Fruit fly (Drosophila melanogaster) Kc167 (cell line): ENCODE data around the gene Lsd-1.

Source experiments
- Myc ChIP-seq: fragments of >200 bp; optimal IDR thresholded peaks from 2 replicates; lab custom pipeline; 2017; ENCODE audit warnings: missing external identifiers
- insv ChIP-seq: fragments of >200 bp; optimal IDR thresholded peaks from 3 replicates; lab custom pipeline; 2018; ENCODE audit warnings: missing external identifiers
- psq ChIP-seq: fragments of >200 bp; optimal IDR thresholded peaks from 2 replicates; lab custom pipeline; 2017; ENCODE audit warnings: missing external identifiers

DNA sequence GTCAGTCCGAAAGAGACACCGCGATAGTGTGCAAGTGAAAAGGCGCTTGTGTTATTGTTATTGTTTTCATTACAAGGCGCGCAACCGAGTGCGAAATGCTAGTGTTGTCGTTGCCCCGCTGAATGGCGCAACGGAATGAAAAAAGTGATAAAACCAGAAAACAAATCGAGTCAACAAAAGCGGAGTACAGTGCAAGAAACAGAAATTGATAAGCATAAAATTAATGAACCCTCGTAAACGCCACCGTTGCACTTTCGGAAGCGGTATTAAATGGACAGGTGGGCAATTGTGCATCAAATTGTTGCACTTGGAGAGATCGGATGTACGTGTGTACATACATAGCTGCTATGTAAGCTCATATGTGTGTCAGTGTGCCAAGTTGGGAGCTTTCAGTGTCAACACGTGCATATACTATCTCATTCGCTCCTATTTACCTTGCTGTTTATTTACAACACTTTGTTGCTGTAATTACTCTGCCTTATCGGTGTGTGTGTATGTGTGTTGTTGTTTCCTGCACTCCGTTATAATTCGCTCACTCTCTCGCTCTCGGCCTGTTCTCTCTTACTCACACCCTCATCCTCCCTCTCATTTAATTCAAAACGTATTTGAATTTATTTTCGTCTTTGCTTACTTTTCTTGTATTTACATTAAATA is 40.1 kb upstream of the Lsd-1 start:
- TF ChIP-seq insv (no peak), Myc (lab: Kevin White, UChicago) (no peak), psq (lab: Kevin White, UChicago) (no peak)
